Worm (Caenorhabditis elegans): Measurements from ENCODE around the gene latd-1.

latd-1 gene

DNA sequence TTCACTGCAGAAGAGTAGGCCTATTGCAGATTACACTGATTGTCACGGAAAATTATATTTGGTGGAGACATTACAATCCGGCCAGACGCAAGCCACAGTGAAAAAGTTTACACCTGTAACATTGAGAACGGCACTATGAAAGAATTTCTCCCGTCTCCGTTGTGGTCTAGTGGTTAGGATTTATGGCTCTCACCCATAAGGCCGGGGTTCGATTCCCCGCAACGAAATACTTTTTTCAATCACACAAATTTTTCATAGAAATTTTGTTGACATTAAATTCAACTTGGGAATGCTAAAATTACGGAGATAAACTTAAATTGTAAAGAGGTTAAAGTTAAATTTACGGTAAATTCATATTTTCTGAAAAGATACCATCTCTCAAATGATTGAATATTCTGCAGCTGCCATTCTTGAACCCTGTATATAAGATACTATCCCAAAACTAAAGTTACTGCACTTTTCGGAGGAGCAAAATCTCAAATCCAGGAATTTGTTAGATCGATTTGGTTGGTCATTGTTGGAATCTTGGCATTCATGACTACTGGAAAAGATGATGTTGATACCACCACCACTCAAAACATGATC is 8.9 kb upstream of the latd-1 start, which contains the start of gene C39D10.1 (continued):
- TF ChIP-seq madf-6 (GFP tag; IDR thresholded peaks at IDR 0.05) (0 out of 2 replicates have a peak, but pooled peaks have one; percentile 26), him-1 (tag; optimal IDR thresholded peaks at IDR 0.05) (peak; percentile 76), C06A6.2 (GFP tag; conservative IDR thresholded peaks at IDR 0.05) (no peak), hmg-20 (GFP tag; IDR thresholded peaks at IDR 0.05) (no peak), ztf-18 (tag; optimal IDR thresholded peaks at IDR 0.05) (peak; percentile 34), madf-10 (tag; optimal IDR thresholded peaks at IDR 0.05) (peak; percentile 21), Y95B8A.8 (GFP tag; IDR thresholded peaks at IDR 0.05) (no peak), unc-62 (GFP tag; optimal IDR thresholded peaks at IDR 0.05) (no peak), B0035.1 (tag; optimal IDR thresholded peaks at IDR 0.05) (no peak), bed-2 (GFP tag; IDR thresholded peaks at IDR 0.05) (no peak), attf-6 (GFP tag; IDR thresholded peaks at IDR 0.05) (peak; percentile 19; the same call in 1 of the 2 replicates), nfya-1 (tag; optimal IDR thresholded peaks at IDR 0.05; ENCODE audit: borderline replicate concordance, insufficient read depth) (no peak), F57C9.4 (tag; optimal IDR thresholded peaks at IDR 0.05) (no peak), mxl-1 (tag; optimal IDR thresholded peaks at IDR 0.05) (peak; percentile 15), ceh-79 (tag; optimal IDR thresholded peaks at IDR 0.05) (no peak), pbrm-1 (GFP tag; IDR thresholded peaks at IDR 0.05) (peak; percentile 24; the same call in 1 of the 2 replicates), gei-17 (GFP tag; optimal IDR thresholded peaks at IDR 0.05) (no peak), ztf-25 (GFP tag; IDR thresholded peaks at IDR 0.05) (no peak), D2030.7 (GFP tag; IDR thresholded peaks at IDR 0.05) (peak; percentile 64), let-607 (tag; optimal IDR thresholded peaks at IDR 0.05) (no peak), dox-1 (GFP tag; IDR thresholded peaks at IDR 0.05) (peak; percentile 28; the same call in 1 of the 2 replicates), pha-4 (tag; optimal IDR thresholded peaks at IDR 0.05) (no peak), ZK185.1 (tag; optimal IDR thresholded peaks at IDR 0.05; ENCODE audit: poor library complexity, severe bottlenecking) (peak; percentile 58), lsl-1 (GFP tag; optimal IDR thresholded peaks at IDR 0.05) (no peak), F39B2.1 (GFP tag; IDR thresholded peaks at IDR 0.05) (no peak), F33H1.4 (GFP tag; IDR thresholded peaks at IDR 0.05) (no peak), tbp1 (GFP tag; optimal IDR thresholded peaks at IDR 0.05) (peak; percentile 91), F23B12.7 (tag; optimal IDR thresholded peaks at IDR 0.05; ENCODE audit: insufficient read depth) (peak; percentile 31), ceh-58 (GFP tag; IDR thresholded peaks at IDR 0.05) (no peak), sea-2 (GFP tag; IDR thresholded peaks at IDR 0.05) (no peak), nfya-2 (GFP tag; IDR thresholded peaks at IDR 0.05) (no peak), madf-3 (GFP tag; IDR thresholded peaks at IDR 0.05) (no peak), lir-1 (GFP tag; conservative IDR thresholded peaks at IDR 0.05) (no peak), madf-8 (GFP tag; conservative IDR thresholded peaks at IDR 0.05) (no peak), ceh-100 (GFP tag; IDR thresholded peaks at IDR 0.05) (no peak), die-1 (tag; optimal IDR thresholded peaks at IDR 0.05) (peak; percentile 69), hrde-1 (tag; optimal IDR thresholded peaks at IDR 0.05; ENCODE audit: borderline replicate concordance) (peak; percentile 7), B0261.1 (tag; optimal IDR thresholded peaks at IDR 0.05) (peak; percentile 78), sdz-38 (tag; optimal IDR thresholded peaks at IDR 0.05) (no peak), lin-26 (GFP tag; IDR thresholded peaks at IDR 0.05) (peak; percentile 86), egl-44 (GFP tag; IDR thresholded peaks at IDR 0.05) (no peak), snpc-1.1 (tag; optimal IDR thresholded peaks at IDR 0.05; ENCODE audit: insufficient read depth) (peak; percentile 12), mes-4 (tag; optimal IDR thresholded peaks at IDR 0.05) (peak; percentile 26), F22D6.2 (tag; optimal IDR thresholded peaks at IDR 0.05) (peak; percentile 9), hmg-1.2 (GFP tag; IDR thresholded peaks at IDR 0.05) (peak; percentile 47), bed-1 (GFP tag; IDR thresholded peaks at IDR 0.05) (no peak), ama-1 (optimal IDR thresholded peaks at IDR 0.05) (no peak), ama-1 (GFP tag; optimal IDR thresholded peaks at IDR 0.05) (peak in 1 of 2 experiments; percentile 87)

Data from whole organism, young adult.